Fruit fly (Drosophila melanogaster) whole organism, embryonic: ENCODE measurements around the gene Or85a.

Experiments used
- Atf6 ChIP-seq: fragments of 200-800 bp; sonication (Bioruptor generic); IDR thresholded peaks from 2 replicates; pipeline ENCODE4 v1.3.6; 2022; ENCODE audit warnings: missing biosample characterization, missing genetic modification characterization
- CG10431 ChIP-seq: fragments of 200-800 bp; sonication (Bioruptor generic); optimal IDR thresholded peaks from 3 replicates; lab custom pipeline; 2018; ENCODE audit warnings: missing biosample characterization, mild to moderate bottlenecking, missing genetic modification characterization
- CG10462 ChIP-seq: fragments of 200-800 bp; sonication (Bioruptor generic); optimal IDR thresholded peaks from 2 replicates; lab custom pipeline; 2016; ENCODE audit warnings: missing biosample characterization, missing genetic modification characterization
- CG11456 ChIP-seq: fragments of 200-800 bp; sonication (Bioruptor generic); IDR thresholded peaks from 3 replicates; pipeline ENCODE4 v1.3.6; 2022; ENCODE audit warnings: missing biosample characterization, missing genetic modification characterization
- CG13287 ChIP-seq: fragments of 200-800 bp; sonication (Bioruptor generic); IDR thresholded peaks from 2 replicates; pipeline ENCODE4 v1.3.6; 2022; ENCODE audit warnings: missing biosample characterization, missing genetic modification characterization; ENCODE audit not compliant: partially characterized antibody
- CG13624 ChIP-seq: fragments of 200-800 bp; sonication (Bioruptor generic); optimal IDR thresholded peaks from 2 replicates; lab custom pipeline; 2016; ENCODE audit warnings: missing biosample characterization, missing genetic modification characterization
- CG14860 ChIP-seq: fragments of 200-800 bp; sonication (Bioruptor generic); IDR thresholded peaks from 3 replicates; pipeline ENCODE4 v1.3.6; 2022; ENCODE audit warnings: missing biosample characterization, missing genetic modification characterization; ENCODE audit not compliant: partially characterized antibody
- CG1529 ChIP-seq: fragments of 200-800 bp; sonication (Bioruptor generic); optimal IDR thresholded peaks from 3 replicates; lab custom pipeline; 2018; ENCODE audit warnings: missing biosample characterization, missing genetic modification characterization
- CG1647 ChIP-seq: fragments of 200-800 bp; sonication (Bioruptor generic); optimal IDR thresholded peaks from 3 replicates; lab custom pipeline; 2016; ENCODE audit warnings: missing biosample characterization, missing genetic modification characterization
- CG17359 ChIP-seq: fragments of 200-800 bp; sonication (Bioruptor generic); optimal IDR thresholded peaks from 3 replicates; lab custom pipeline; 2018; ENCODE audit warnings: missing biosample characterization, mild to moderate bottlenecking, missing genetic modification characterization, moderate library complexity
- CG2120 ChIP-seq: fragments of 200-800 bp; sonication (Bioruptor generic); optimal IDR thresholded peaks from 3 replicates; lab custom pipeline; 2016; ENCODE audit warnings: missing biosample characterization, missing genetic modification characterization
- CG2129 ChIP-seq: fragments of 200-800 bp; sonication (Bioruptor generic); IDR thresholded peaks from 2 replicates; pipeline ENCODE4 v1.3.6; 2022; ENCODE audit warnings: missing biosample characterization, missing genetic modification characterization; ENCODE audit not compliant: partially characterized antibody
- CG4617 ChIP-seq: fragments of 200-800 bp; sonication (Bioruptor generic); optimal IDR thresholded peaks from 3 replicates; lab custom pipeline; 2016; ENCODE audit warnings: missing biosample characterization, missing genetic modification characterization, borderline replicate concordance
- CG7745 ChIP-seq: fragments of 200-800 bp; sonication (Bioruptor generic); optimal IDR thresholded peaks from 2 replicates; lab custom pipeline; 2018; ENCODE audit warnings: missing biosample characterization, mild to moderate bottlenecking, missing genetic modification characterization, moderate library complexity
- CG7839 ChIP-seq: fragments of 200-800 bp; sonication (Bioruptor generic); optimal IDR thresholded peaks from 3 replicates; lab custom pipeline; 2018; ENCODE audit warnings: missing biosample characterization, mild to moderate bottlenecking, missing genetic modification characterization, moderate library complexity
- CG9817 ChIP-seq: fragments of 200-800 bp; sonication (Bioruptor generic); optimal IDR thresholded peaks from 2 replicates; lab custom pipeline; 2018; ENCODE audit warnings: missing biosample characterization, mild to moderate bottlenecking, missing genetic modification characterization, moderate library complexity
- Deaf1 ChIP-seq: fragments of 200-800 bp; optimal IDR thresholded peaks from 3 replicates; lab custom pipeline; 2019; ENCODE audit warnings: missing biosample characterization, mild to moderate bottlenecking, missing genetic modification characterization, moderate library complexity
- Dek ChIP-seq: fragments of 200-800 bp; sonication (Bioruptor generic); optimal IDR thresholded peaks from 3 replicates; lab custom pipeline; 2019; ENCODE audit warnings: missing biosample characterization, mild to moderate bottlenecking, missing genetic modification characterization, moderate library complexity
- Doc2 ChIP-seq: fragments of 200-800 bp; sonication (Bioruptor generic); IDR thresholded peaks from 2 replicates; pipeline ENCODE4 v1.3.6; 2022; ENCODE audit warnings: missing biosample characterization, missing genetic modification characterization
- Dp ChIP-seq: fragments of 200-800 bp; sonication (Bioruptor generic); optimal IDR thresholded peaks from 2 replicates; lab custom pipeline; 2018; ENCODE audit warnings: missing biosample characterization, mild to moderate bottlenecking, missing genetic modification characterization, moderate library complexity
- E2f1 ChIP-seq: fragments of 200-800 bp; sonication (Bioruptor generic); IDR thresholded peaks from 2 replicates; pipeline ENCODE4 v1.3.6; 2022; ENCODE audit warnings: missing biosample characterization, missing genetic modification characterization
- Ets97D ChIP-seq: fragments of 200-800 bp; sonication (Bioruptor generic); optimal IDR thresholded peaks from 3 replicates; lab custom pipeline; 2016; ENCODE audit warnings: missing biosample characterization, missing genetic modification characterization
- Hsf ChIP-seq: fragments of 200-800 bp; sonication (Bioruptor generic); optimal IDR thresholded peaks from 3 replicates; lab custom pipeline; 2016; ENCODE audit warnings: missing biosample characterization, missing genetic modification characterization
- MESR4 ChIP-seq: fragments of 200-800 bp; sonication (Bioruptor generic); optimal IDR thresholded peaks from 2 replicates; lab custom pipeline; 2018; ENCODE audit warnings: missing biosample characterization, mild to moderate bottlenecking, missing genetic modification characterization, moderate library complexity
- NC2β ChIP-seq: fragments of 200-800 bp; sonication (Bioruptor generic); optimal IDR thresholded peaks from 2 replicates; lab custom pipeline; 2016; ENCODE audit warnings: missing biosample characterization, missing genetic modification characterization
- Nf-YC ChIP-seq: fragments of 200-800 bp; optimal IDR thresholded peaks from 3 replicates; lab custom pipeline; 2019; ENCODE audit warnings: missing biosample characterization, mild to moderate bottlenecking, missing genetic modification characterization, moderate library complexity
- Opbp ChIP-seq: fragments of 200-800 bp; sonication (Bioruptor generic); IDR thresholded peaks from 3 replicates; pipeline ENCODE4 v1.3.6; 2022; ENCODE audit warnings: missing biosample characterization, missing genetic modification characterization; ENCODE audit not compliant: partially characterized antibody
- Rfx ChIP-seq: fragments of 200-800 bp; sonication (Bioruptor generic); IDR thresholded peaks from 2 replicates; pipeline ENCODE4 v1.3.6; 2022; ENCODE audit warnings: missing biosample characterization, missing genetic modification characterization
- al ChIP-seq: fragments of 200-800 bp; sonication (Bioruptor generic); IDR thresholded peaks from 2 replicates; pipeline ENCODE4 v1.3.6; 2022; ENCODE audit warnings: missing biosample characterization, missing genetic modification characterization
- amos ChIP-seq: fragments of 200-800 bp; sonication (Bioruptor generic); IDR thresholded peaks from 2 replicates; pipeline ENCODE4 v1.3.6; 2022; ENCODE audit warnings: missing biosample characterization, missing genetic modification characterization; ENCODE audit not compliant: partially characterized antibody
- ato ChIP-seq: fragments of 200-800 bp; sonication (Bioruptor generic); IDR thresholded peaks from 2 replicates; pipeline ENCODE4 v1.3.6; 2022; ENCODE audit warnings: missing biosample characterization, missing genetic modification characterization; ENCODE audit not compliant: partially characterized antibody
- chm ChIP-seq: fragments of 200-800 bp; sonication (Bioruptor generic); IDR thresholded peaks from 2 replicates; pipeline ENCODE4 v1.3.6; 2022; ENCODE audit warnings: missing biosample characterization, missing genetic modification characterization
- corto ChIP-seq: fragments of 200-800 bp; sonication (Bioruptor generic); optimal IDR thresholded peaks from 2 replicates; lab custom pipeline; 2016; ENCODE audit warnings: missing biosample characterization, mild to moderate bottlenecking, missing genetic modification characterization, moderate library complexity
- dimm ChIP-seq: fragments of 200-800 bp; sonication (Bioruptor generic); IDR thresholded peaks from 2 replicates; pipeline ENCODE4 v1.3.6; 2022; ENCODE audit warnings: missing biosample characterization, missing genetic modification characterization
- gfzf ChIP-seq: fragments of 200-800 bp; sonication (Bioruptor generic); optimal IDR thresholded peaks from 2 replicates; lab custom pipeline; 2016; ENCODE audit warnings: missing biosample characterization, mild to moderate bottlenecking, missing genetic modification characterization, moderate library complexity
- gro ChIP-seq: fragments of 200-800 bp; sonication (Bioruptor generic); optimal IDR thresholded peaks from 2 replicates; lab custom pipeline; 2016; ENCODE audit warnings: missing biosample characterization, missing genetic modification characterization
- hbn ChIP-seq: fragments of 200-800 bp; sonication (Bioruptor generic); IDR thresholded peaks from 2 replicates; pipeline ENCODE4 v1.3.6; 2022; ENCODE audit warnings: missing biosample characterization, missing genetic modification characterization; ENCODE audit not compliant: partially characterized antibody
- her ChIP-seq: fragments of 200-800 bp; sonication (Bioruptor generic); optimal IDR thresholded peaks from 2 replicates; lab custom pipeline; 2016; ENCODE audit warnings: missing biosample characterization, missing genetic modification characterization
- lilli ChIP-seq: fragments of 200-800 bp; sonication (Bioruptor generic); optimal IDR thresholded peaks from 3 replicates; lab custom pipeline; 2016; ENCODE audit warnings: missing biosample characterization, missing genetic modification characterization
- lola ChIP-seq, 3 experiments: fragments of >200 bp in 2 of 3; fragments of 200-800 bp in 1 of 3; sonication (Bioruptor generic) in 1 of 3; optimal IDR thresholded peaks; 2 replicates each; lab custom pipeline; 2017 to 2019; ENCODE audit warnings: missing biosample characterization in 3 of 3, missing genetic modification characterization in 3 of 3, mild to moderate bottlenecking in 1 of 3, moderate library complexity in 1 of 3
- nom ChIP-seq: fragments of 200-800 bp; sonication (Bioruptor generic); optimal IDR thresholded peaks from 2 replicates; lab custom pipeline; 2017; ENCODE audit warnings: missing biosample characterization, missing genetic modification characterization, mild to moderate bottlenecking, moderate library complexity, missing genetic modification reagents
- pzg ChIP-seq: fragments of 200-800 bp; sonication (Bioruptor generic); optimal IDR thresholded peaks from 3 replicates; lab custom pipeline; 2018; ENCODE audit warnings: missing biosample characterization, mild to moderate bottlenecking, missing genetic modification characterization, moderate library complexity
- row ChIP-seq: fragments of 200-800 bp; sonication (Bioruptor generic); IDR thresholded peaks from 3 replicates; pipeline ENCODE4 v1.3.6; 2022; ENCODE audit warnings: missing biosample characterization, missing genetic modification characterization
- salm ChIP-seq: fragments of 200-800 bp; sonication (Bioruptor generic); optimal IDR thresholded peaks from 2 replicates; lab custom pipeline; 2018; ENCODE audit warnings: missing biosample characterization, mild to moderate bottlenecking, missing genetic modification characterization
- stwl ChIP-seq: fragments of 200-800 bp; sonication (Bioruptor generic); optimal IDR thresholded peaks from 3 replicates; lab custom pipeline; 2018; ENCODE audit warnings: missing biosample characterization, mild to moderate bottlenecking, missing genetic modification characterization, moderate library complexity
- tna ChIP-seq: fragments of 200-800 bp; sonication (Bioruptor generic); IDR thresholded peaks from 2 replicates; pipeline ENCODE4 v1.3.6; 2022; ENCODE audit warnings: missing biosample characterization, missing genetic modification characterization; ENCODE audit not compliant: partially characterized antibody
- tx ChIP-seq: fragments of 200-800 bp; sonication (Bioruptor generic); optimal IDR thresholded peaks from 2 replicates; lab custom pipeline; 2016; ENCODE audit warnings: missing biosample characterization, missing genetic modification characterization
- yki ChIP-seq: fragments of >200 bp; optimal IDR thresholded peaks from 3 replicates; lab custom pipeline; 2018
- zen2 ChIP-seq: fragments of 200-800 bp; sonication (Bioruptor generic); IDR thresholded peaks from 3 replicates; pipeline ENCODE4 v1.3.6; 2022; ENCODE audit warnings: missing biosample characterization, missing genetic modification characterization; ENCODE audit not compliant: partially characterized antibody

Or85a gene

dm6 chr3R:8340675-8341275, 19.2 kb downstream of the Or85a start, which contains the start of the genes COX7A and Arl2 (continued):
- TF ChIP-seq NC2β (GFP tag; lab: Kevin White, UChicago), result no peak
- TF ChIP-seq CG13624 (GFP tag; lab: Kevin White, UChicago), result no peak
- TF ChIP-seq corto (GFP tag; lab: Kevin White, UChicago), result no peak
- no peak for TF ChIP-seq CG10462 (GFP tag; lab: Kevin White, UChicago)
- TF ChIP-seq CG17359 (tag; lab: Kevin White, UChicago), result no peak
- TF ChIP-seq Atf6, result 0 out of 2 replicates have a peak, but pooled peaks have one; percentile 23
- TF ChIP-seq nom, result peak; percentile 23
- peak; percentile 20 for TF ChIP-seq lilli
- TF ChIP-seq chm, result no peak
- no peak for TF ChIP-seq CG9817 (tag; lab: Kevin White, UChicago)
- peak; percentile 88 for TF ChIP-seq CG4617 (GFP tag; lab: Kevin White, UChicago)
- peak; percentile 96 for TF ChIP-seq ato (GFP tag; lab: Robert Waterston, UW)
- peak; percentile 98 for TF ChIP-seq MESR4 (GFP tag; lab: Kevin White, UChicago)
- peak; percentile 95 for TF ChIP-seq hbn
- peak; percentile 61 for TF ChIP-seq stwl (tag; lab: Kevin White, UChicago)
- peak; percentile 91 for TF ChIP-seq CG14860 (GFP tag; lab: Robert Waterston, UW)
- 0 out of 2 replicates have a peak, but pooled peaks have one; percentile 17 for TF ChIP-seq E2f1
- TF ChIP-seq her (GFP tag; lab: Kevin White, UChicago), result no peak
- peak; percentile 42 for TF ChIP-seq gfzf (GFP tag; lab: Kevin White, UChicago)
- no peak for TF ChIP-seq yki (lab: Kevin White, UChicago)
- TF ChIP-seq gro (GFP tag; lab: Kevin White, UChicago), result no peak
- no peak for TF ChIP-seq CG1529
- TF ChIP-seq row (GFP tag; lab: Robert Waterston, UW), result peak; percentile 43; the same call in 2 of the 3 replicates
- TF ChIP-seq dimm (GFP tag; lab: Robert Waterston, UW), result no peak
- TF ChIP-seq lola (GFP tag; optimal IDR thresholded peaks at IDR 0.05; lab: Kevin White, UChicago), result no peak
- peak; percentile 91 for TF ChIP-seq tna (GFP tag; lab: Robert Waterston, UW)
- peak; percentile 96 for TF ChIP-seq amos (GFP tag; lab: Robert Waterston, UW)
- TF ChIP-seq Nf-YC (tag; lab: Kevin White, UChicago), result peak; percentile 34
- TF ChIP-seq Dp (GFP tag; lab: Kevin White, UChicago), result peak; percentile 45
- peak; percentile 11 for TF ChIP-seq CG2120
- no peak for TF ChIP-seq salm
- TF ChIP-seq Rfx (GFP tag; lab: Robert Waterston, UW), result no peak
- no peak for TF ChIP-seq al (GFP tag; lab: Robert Waterston, UW)
- TF ChIP-seq zen2 (GFP tag; lab: Robert Waterston, UW), result peak; percentile 95
- TF ChIP-seq CG7745, result no peak
- peak; percentile 82 for TF ChIP-seq pzg (GFP tag; lab: Kevin White, UChicago)
- TF ChIP-seq CG7839 (tag; lab: Kevin White, UChicago), result no peak
- TF ChIP-seq tx (GFP tag; lab: Kevin White, UChicago), result peak; percentile 31
- peak; percentile 96 for TF ChIP-seq CG13287
- TF ChIP-seq Opbp (GFP tag; lab: Robert Waterston, UW), result peak; percentile 98
- no peak for TF ChIP-seq Doc2 (GFP tag; lab: Robert Waterston, UW)
- no peak for TF ChIP-seq CG11456 (GFP tag; lab: Robert Waterston, UW)
- TF ChIP-seq Ets97D, result peak; percentile 60
- TF ChIP-seq CG10431, result peak; percentile 17
- TF ChIP-seq CG1647, result no peak
- TF ChIP-seq Hsf (GFP tag; lab: Kevin White, UChicago), result no peak
- no peak for TF ChIP-seq Deaf1 (tag; lab: Kevin White, UChicago)
- peak; percentile 94 for TF ChIP-seq CG2129 (GFP tag; lab: Robert Waterston, UW)
- TF ChIP-seq Dek (tag; lab: Kevin White, UChicago), result no peak
